Worm (Caenorhabditis elegans): ENCODE data around the gene thoc-5.

Gene thoc-5

DNA sequence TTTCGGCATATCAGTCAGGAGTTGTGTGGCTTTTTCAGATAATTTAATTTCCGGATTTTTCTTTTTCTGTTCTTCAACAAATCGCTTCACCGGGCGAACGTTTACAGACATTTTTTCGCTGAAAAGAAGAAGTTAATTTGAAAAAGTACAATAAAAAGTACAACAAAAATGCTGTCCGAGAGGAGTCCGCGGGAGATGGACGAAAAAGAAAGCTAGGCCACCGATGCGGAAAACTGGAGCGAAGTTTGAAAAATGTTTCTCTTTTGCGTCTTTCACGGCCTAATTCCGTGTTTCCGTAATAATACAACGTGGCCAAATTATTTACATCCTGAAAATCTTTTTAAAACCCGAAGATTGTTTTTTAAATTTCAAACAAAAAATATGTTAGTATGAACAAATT, at the start of gene thoc-5 (continued):
- no peak for TF ChIP-seq tbx-9 (tag; optimal IDR thresholded peaks at IDR 0.05; ENCODE audit: borderline replicate concordance)
- TF ChIP-seq mes-4 (tag; optimal IDR thresholded peaks at IDR 0.05) = no peak
- no peak for TF ChIP-seq atf-7 (tag; optimal IDR thresholded peaks at IDR 0.05)
- peak in 2 of 3 experiments; percentile 20 to 93 for TF ChIP-seq lin-35 (GFP tag; optimal IDR thresholded peaks at IDR 0.05)
- TF ChIP-seq him-1 (tag; optimal IDR thresholded peaks at IDR 0.05) = no peak
- peak; percentile 47; the same call in 1 of the 2 replicates for TF ChIP-seq ekl-4 (GFP tag; IDR thresholded peaks at IDR 0.05)
- TF ChIP-seq rpc-1 (optimal IDR thresholded peaks at IDR 0.05) = no peak
- no peak for TF ChIP-seq rpc-1 (tag; optimal IDR thresholded peaks at IDR 0.05)
- peak; percentile 63 for TF ChIP-seq K12H6.12 (tag; optimal IDR thresholded peaks at IDR 0.05)
- TF ChIP-seq sdz-38 (tag; optimal IDR thresholded peaks at IDR 0.05) = no peak
- TF ChIP-seq C06A6.2 (GFP tag; conservative IDR thresholded peaks at IDR 0.05) = no peak
- no peak for TF ChIP-seq sptf-2 (GFP tag; optimal IDR thresholded peaks at IDR 0.05)
- TF ChIP-seq ztf-26 (tag; optimal IDR thresholded peaks at IDR 0.05) = no peak
- peak; percentile 30 for TF ChIP-seq xnd-1 (tag; optimal IDR thresholded peaks at IDR 0.05)
- no peak for TF ChIP-seq cebp-2 (GFP tag; IDR thresholded peaks at IDR 0.05)
- peak; percentile 94 for TF ChIP-seq lin-54 (GFP tag; optimal IDR thresholded peaks at IDR 0.05)
- TF ChIP-seq rec-8 (tag; optimal IDR thresholded peaks at IDR 0.05) = peak; percentile 45 to 56
- peak; percentile 69 for TF ChIP-seq rcor-1 (GFP tag; IDR thresholded peaks at IDR 0.05)
- no peak for TF ChIP-seq C17E4.6 (GFP tag; IDR thresholded peaks at IDR 0.05)
- peak; percentile 77 for TF ChIP-seq K11D2.4 (GFP tag; IDR thresholded peaks at IDR 0.05)
- TF ChIP-seq egrh-3 (GFP tag; IDR thresholded peaks at IDR 0.05) = no peak
- peak; percentile 63 for TF ChIP-seq F22D6.2 (tag; optimal IDR thresholded peaks at IDR 0.05)
- peak; percentile 75 for TF ChIP-seq aptf-2 (GFP tag; conservative IDR thresholded peaks at IDR 0.05)
- peak; percentile 32 for TF ChIP-seq madf-10 (tag; optimal IDR thresholded peaks at IDR 0.05)
- no peak for TF ChIP-seq ztf-18 (tag; optimal IDR thresholded peaks at IDR 0.05)
- TF ChIP-seq Y95B8A.8 (GFP tag; IDR thresholded peaks at IDR 0.05) = no peak
- no peak for TF ChIP-seq egl-44 (GFP tag; IDR thresholded peaks at IDR 0.05)
- no peak for TF ChIP-seq dpff-1 (tag; optimal IDR thresholded peaks at IDR 0.05)
- no peak for TF ChIP-seq B0035.1 (tag; optimal IDR thresholded peaks at IDR 0.05)
- no peak for TF ChIP-seq hsf-1 (GFP tag; IDR thresholded peaks at IDR 0.05)
- TF ChIP-seq unc-130 (GFP tag; optimal IDR thresholded peaks at IDR 0.05) = peak; percentile 89
- TF ChIP-seq lin-40 (tag; optimal IDR thresholded peaks at IDR 0.05) = peak; percentile 66
- peak; percentile 47 for TF ChIP-seq madf-8 (GFP tag; conservative IDR thresholded peaks at IDR 0.05)
- no peak for TF ChIP-seq fkh-3 (tag; optimal IDR thresholded peaks at IDR 0.05)
- peak; percentile 59; the same call in 1 of the 2 replicates for TF ChIP-seq hmg-20 (GFP tag; IDR thresholded peaks at IDR 0.05)
- no peak for TF ChIP-seq B0261.1 (tag; optimal IDR thresholded peaks at IDR 0.05)
- TF ChIP-seq mel-28 (tag; optimal IDR thresholded peaks at IDR 0.05; ENCODE audit: borderline replicate concordance) = no peak
- TF ChIP-seq let-607 (tag; optimal IDR thresholded peaks at IDR 0.05) = peak in 1 of 2 experiments; percentile 56
- TF ChIP-seq cebp-1 (GFP tag; IDR thresholded peaks at IDR 0.05) = no peak
- TF ChIP-seq cebp-1 (tag; optimal IDR thresholded peaks at IDR 0.05) = peak; percentile 54
- 0 out of 2 replicates have a peak, but pooled peaks have one; percentile 43 for TF ChIP-seq ceh-40 (GFP tag; IDR thresholded peaks at IDR 0.05)
- TF ChIP-seq egl-18 (GFP tag; IDR thresholded peaks at IDR 0.05) = no peak
- TF ChIP-seq nfya-2 (GFP tag; IDR thresholded peaks at IDR 0.05) = no peak
- TF ChIP-seq ets-4 (GFP tag; optimal IDR thresholded peaks at IDR 0.05) = no peak
- TF ChIP-seq pbrm-1 (GFP tag; IDR thresholded peaks at IDR 0.05) = peak; percentile 61; the same call in 1 of the 2 replicates
- no peak for TF ChIP-seq tbp1 (GFP tag; optimal IDR thresholded peaks at IDR 0.05)
- TF ChIP-seq F39B2.1 (GFP tag; IDR thresholded peaks at IDR 0.05) = no peak
- peak; percentile 82 for TF ChIP-seq ZK185.1 (tag; optimal IDR thresholded peaks at IDR 0.05; ENCODE audit: poor library complexity, severe bottlenecking)
- no peak for TF ChIP-seq T26A5.8 (tag; optimal IDR thresholded peaks at IDR 0.05)
- TF ChIP-seq sea-2 (GFP tag; IDR thresholded peaks at IDR 0.05) = no peak

Measured in whole organism, young adult.